7 worm cellular contexts compared by ENCODE assay signal in the genomic region with DNA sequence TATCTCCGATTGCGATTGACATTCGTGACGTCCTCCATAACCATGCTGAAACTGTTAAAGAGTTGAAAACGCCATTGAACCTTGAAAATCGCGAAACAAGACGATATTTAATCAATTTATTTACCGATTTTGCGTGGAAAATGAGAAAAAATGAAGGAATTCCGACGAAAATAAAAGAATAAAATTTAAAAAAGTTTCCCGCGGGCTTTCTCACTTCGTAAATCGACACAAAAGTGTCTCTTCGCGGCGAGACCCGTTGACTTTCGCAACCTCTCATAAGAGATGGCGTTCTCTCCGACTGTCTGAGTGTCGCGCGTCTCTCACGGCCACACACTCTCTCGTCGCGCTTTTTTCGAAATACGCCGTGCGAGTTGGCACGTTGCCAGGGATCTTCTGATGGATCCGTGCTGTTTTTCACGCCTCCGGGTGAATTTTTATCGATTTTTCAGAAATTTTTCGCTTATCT.
TF ChIP-seq lines count a peak whose summit lies in the region.

A gene (minus strand): TSS at position 51 of the 466 bp plus-strand sequence.

TF ChIP-seq in whole organism, L1 larva, 84 proteins besides CTCF, POLR2A, EP300 and RAD21 (continued from another document and continues in another):
- peak; percentile 96 for TF ChIP-seq nhr-90 (tag; optimal IDR thresholded peaks at IDR 0.05; lab: Kevin White, UChicago; ENCODE audit: poor library complexity)
- TF ChIP-seq nhr-11 (tag; optimal IDR thresholded peaks at IDR 0.05; lab: Kevin White, UChicago): peak; percentile 91
- no peak for TF ChIP-seq hlh-17 (GFP tag; optimal IDR thresholded peaks at IDR 0.05; lab: Kevin White, UChicago; ENCODE audit: borderline replicate concordance)
- TF ChIP-seq ceh-88 (GFP tag; IDR thresholded peaks at IDR 0.05; lab: Robert Waterston, UW): peak; percentile 86; the same call in 1 of the 2 replicates
- no peak for TF ChIP-seq nhr-84 (tag; optimal IDR thresholded peaks at IDR 0.05; lab: Kevin White, UChicago)
- peak; percentile 93 for TF ChIP-seq skn-1 (tag; optimal IDR thresholded peaks at IDR 0.05; lab: Kevin White, UChicago)
- TF ChIP-seq nhr-47 (tag; optimal IDR thresholded peaks at IDR 0.05; lab: Kevin White, UChicago): peak; percentile 98
- TF ChIP-seq tbx-2 (tag; optimal IDR thresholded peaks at IDR 0.05; lab: Kevin White, UChicago): peak; percentile 97
- TF ChIP-seq efl-3 (GFP tag; optimal IDR thresholded peaks at IDR 0.05; lab: Kevin White, UChicago): peak; percentile 54
- peak; percentile 57 for TF ChIP-seq pag-3 (tag; optimal IDR thresholded peaks at IDR 0.05; lab: Kevin White, UChicago; ENCODE audit: borderline replicate concordance, insufficient read depth)
- TF ChIP-seq ceh-82 (tag; optimal IDR thresholded peaks at IDR 0.05; lab: Kevin White, UChicago): peak; percentile 95 to 97 (median 96)
- no peak for TF ChIP-seq ces-1 (GFP tag; optimal IDR thresholded peaks at IDR 0.05; lab: Kevin White, UChicago)
- TF ChIP-seq zip-4 (GFP tag; optimal IDR thresholded peaks at IDR 0.05; lab: Kevin White, UChicago): peak; percentile 99
- peak; percentile 97 for TF ChIP-seq swsn-7 (tag; optimal IDR thresholded peaks at IDR 0.05; lab: Kevin White, UChicago)
- TF ChIP-seq zag-1 (tag; optimal IDR thresholded peaks at IDR 0.05; lab: Kevin White, UChicago): no peak
- TF ChIP-seq ceh-8 (GFP tag; optimal IDR thresholded peaks at IDR 0.05; lab: Kevin White, UChicago): peak; percentile 88

TF ChIP-seq in whole organism, L2 larva, 48 proteins besides CTCF, POLR2A, EP300 and RAD21 (continued from another document and continues in another):
- TF ChIP-seq nhr-10 (tag; optimal IDR thresholded peaks at IDR 0.05; lab: Kevin White, UChicago) (peak; percentile 15), sma-3 (GFP tag; optimal IDR thresholded peaks at IDR 0.05; lab: Kevin White, UChicago) (peak; percentile 98), mbf-1 (tag; optimal IDR thresholded peaks at IDR 0.05; lab: Kevin White, UChicago) (no peak), R02D3.7 (tag; optimal IDR thresholded peaks at IDR 0.05; lab: Kevin White, UChicago) (peak; percentile 99), fos-1 (tag; optimal IDR thresholded peaks at IDR 0.05; lab: Kevin White, UChicago) (peak; percentile 82), dmd-4 (tag; optimal IDR thresholded peaks at IDR 0.05; lab: Kevin White, UChicago) (no peak), F13H6.1 (tag; optimal IDR thresholded peaks at IDR 0.05; lab: Kevin White, UChicago) (peak; percentile 94), nhr-12 (tag; optimal IDR thresholded peaks at IDR 0.05; lab: Kevin White, UChicago) (peak; percentile 35), ZK546.5 (tag; optimal IDR thresholded peaks at IDR 0.05; lab: Kevin White, UChicago) (peak; percentile 80), peb-1 (tag; optimal IDR thresholded peaks at IDR 0.05; lab: Kevin White, UChicago) (no peak), elt-3 (tag; optimal IDR thresholded peaks at IDR 0.05; lab: Kevin White, UChicago) (no peak), aly-2 (tag; optimal IDR thresholded peaks at IDR 0.05; lab: Kevin White, UChicago) (no peak), nhr-237 (tag; optimal IDR thresholded peaks at IDR 0.05; lab: Kevin White, UChicago) (peak; percentile 53), nhr-129 (tag; optimal IDR thresholded peaks at IDR 0.05; lab: Kevin White, UChicago) (peak; percentile 80), nhr-25 (tag; optimal IDR thresholded peaks at IDR 0.05; lab: Kevin White, UChicago) (peak; percentile 97), lin-39 (tag; optimal IDR thresholded peaks at IDR 0.05; lab: Kevin White, UChicago) (no peak), lin-11 (tag; optimal IDR thresholded peaks at IDR 0.05; lab: Kevin White, UChicago) (peak; percentile 92), ztf-1 (GFP tag; conservative IDR thresholded peaks at IDR 0.05; lab: Robert Waterston, UW) (no peak), snpc-4 (tag; optimal IDR thresholded peaks at IDR 0.05; lab: Kevin White, UChicago) (peak; percentile 77)

TF ChIP-seq in whole organism, L3 larva, 47 proteins besides CTCF, POLR2A, EP300 and RAD21 (continued from another document and continues in another):
- TF ChIP-seq elt-3 (tag; optimal IDR thresholded peaks at IDR 0.05; lab: Kevin White, UChicago) (no peak), nhr-12 (tag; optimal IDR thresholded peaks at IDR 0.05; lab: Kevin White, UChicago) (no peak), eor-1 (tag; optimal IDR thresholded peaks at IDR 0.05; lab: Kevin White, UChicago) (no peak), fos-1 (tag; optimal IDR thresholded peaks at IDR 0.05; lab: Kevin White, UChicago) (peak; percentile 39), hmg-11 (tag; optimal IDR thresholded peaks at IDR 0.05; lab: Kevin White, UChicago) (peak; percentile 90), ztf-4 (tag; optimal IDR thresholded peaks at IDR 0.05; lab: Kevin White, UChicago) (peak; percentile 54), aly-2 (tag; optimal IDR thresholded peaks at IDR 0.05; lab: Kevin White, UChicago) (no peak), unc-39 (tag; optimal IDR thresholded peaks at IDR 0.05; lab: Kevin White, UChicago) (no peak), mdl-1 (tag; optimal IDR thresholded peaks at IDR 0.05; lab: Kevin White, UChicago) (peak; percentile 46), R02D3.7 (tag; optimal IDR thresholded peaks at IDR 0.05; lab: Kevin White, UChicago) (peak; percentile 100), nhr-67 (tag; optimal IDR thresholded peaks at IDR 0.05; lab: Kevin White, UChicago) (no peak), egl-5 (tag; optimal IDR thresholded peaks at IDR 0.05; lab: Kevin White, UChicago) (peak; percentile 83), ama-1 (optimal IDR thresholded peaks at IDR 0.05; lab: Kevin White, UChicago) (peak; percentile 83), nhr-28 (tag; optimal IDR thresholded peaks at IDR 0.05; lab: Kevin White, UChicago) (no peak), mml-1 (tag; optimal IDR thresholded peaks at IDR 0.05; lab: Kevin White, UChicago) (no peak), lin-15B (tag; optimal IDR thresholded peaks at IDR 0.05; lab: Kevin White, UChicago) (peak; percentile 98), pqm-1 (tag; optimal IDR thresholded peaks at IDR 0.05; lab: Kevin White, UChicago) (peak; percentile 72), daf-12 (tag; optimal IDR thresholded peaks at IDR 0.05; lab: Kevin White, UChicago) (peak; percentile 56), egl-27 (tag; optimal IDR thresholded peaks at IDR 0.05; lab: Kevin White, UChicago) (peak; percentile 68)

TF ChIP-seq in whole organism, L4 larva, 104 proteins besides CTCF, POLR2A, EP300 and RAD21 (continued from another document and continues in another):
- peak; percentile 82 for TF ChIP-seq vab-7 (GFP tag; IDR thresholded peaks at IDR 0.05; lab: Robert Waterston, UW)
- peak; percentile 89 for TF ChIP-seq nhr-25 (tag; optimal IDR thresholded peaks at IDR 0.05; lab: Kevin White, UChicago; ENCODE audit: borderline replicate concordance, insufficient read depth)
- TF ChIP-seq php-3 (GFP tag; IDR thresholded peaks at IDR 0.05; lab: Robert Waterston, UW): peak; percentile 64
- TF ChIP-seq T20F7.1 (GFP tag; optimal IDR thresholded peaks at IDR 0.05; lab: Kevin White, UChicago): no peak
- no peak for TF ChIP-seq unc-39 (tag; optimal IDR thresholded peaks at IDR 0.05; lab: Kevin White, UChicago)
- no peak for TF ChIP-seq zag-1 (tag; optimal IDR thresholded peaks at IDR 0.05; lab: Kevin White, UChicago)
- peak; percentile 94 for TF ChIP-seq lin-38 (GFP tag; IDR thresholded peaks at IDR 0.05; lab: Robert Waterston, UW)
- TF ChIP-seq F26F4.8 (GFP tag; conservative IDR thresholded peaks at IDR 0.05; lab: Robert Waterston, UW): no peak
- TF ChIP-seq daf-16 (GFP tag; optimal IDR thresholded peaks at IDR 0.05; lab: Kevin White, UChicago): peak in 1 of 2 experiments; percentile 92
- TF ChIP-seq daf-16 (tag; optimal IDR thresholded peaks at IDR 0.05; lab: Kevin White, UChicago): peak; percentile 66
- peak; percentile 73; the same call in 1 of the 2 replicates for TF ChIP-seq nhr-41 (GFP tag; IDR thresholded peaks at IDR 0.05; lab: Robert Waterston, UW)
- no peak for TF ChIP-seq dmd-8 (GFP tag; IDR thresholded peaks at IDR 0.05; lab: Robert Waterston, UW)
- TF ChIP-seq jun-1 (tag; optimal IDR thresholded peaks at IDR 0.05; lab: Kevin White, UChicago): peak; percentile 57
- peak; percentile 93 for TF ChIP-seq egl-43 (GFP tag; IDR thresholded peaks at IDR 0.05; lab: Robert Waterston, UW)
- TF ChIP-seq snpc-1.2 (GFP tag; IDR thresholded peaks at IDR 0.05; lab: Robert Waterston, UW): 0 out of 2 replicates have a peak, but pooled peaks have one; percentile 26
- TF ChIP-seq ces-1 (GFP tag; optimal IDR thresholded peaks at IDR 0.05; lab: Kevin White, UChicago): no peak
- TF ChIP-seq ZK337.2 (GFP tag; IDR thresholded peaks at IDR 0.05; lab: Robert Waterston, UW): no peak
- no peak for TF ChIP-seq lim-7 (GFP tag; IDR thresholded peaks at IDR 0.05; lab: Robert Waterston, UW)
- peak; percentile 94 for TF ChIP-seq arid-1 (GFP tag; conservative IDR thresholded peaks at IDR 0.05; lab: Robert Waterston, UW)

TF ChIP-seq in whole organism, late embryonic, 69 proteins besides CTCF, POLR2A, EP300 and RAD21 (continued from another document):
- peak; percentile 4 for TF ChIP-seq hlh-30 (tag; optimal IDR thresholded peaks at IDR 0.05; lab: Kevin White, UChicago; ENCODE audit: insufficient read depth)
- peak; percentile 66 for TF ChIP-seq unc-42 (tag; optimal IDR thresholded peaks at IDR 0.05; lab: Kevin White, UChicago)
- no peak for TF ChIP-seq ref-2 (tag; optimal IDR thresholded peaks at IDR 0.05; lab: Kevin White, UChicago)
- TF ChIP-seq rnt-1 (tag; optimal IDR thresholded peaks at IDR 0.05; lab: Kevin White, UChicago): peak; percentile 26
- peak; percentile 66 for TF ChIP-seq dve-1 (tag; optimal IDR thresholded peaks at IDR 0.05; lab: Kevin White, UChicago)
- TF ChIP-seq pax-1 (tag; optimal IDR thresholded peaks at IDR 0.05; lab: Kevin White, UChicago): peak; percentile 75
- no peak for TF ChIP-seq pag-3 (tag; optimal IDR thresholded peaks at IDR 0.05; lab: Kevin White, UChicago; ENCODE audit: borderline replicate concordance)
- peak; percentile 55 for TF ChIP-seq unc-55 (GFP tag; optimal IDR thresholded peaks at IDR 0.05; lab: Kevin White, UChicago)
- peak; percentile 36 for TF ChIP-seq Y22D7AL.16 (tag; optimal IDR thresholded peaks at IDR 0.05; lab: Kevin White, UChicago)
- peak; percentile 8 for TF ChIP-seq ets-4 (tag; optimal IDR thresholded peaks at IDR 0.05; lab: Kevin White, UChicago)
- no peak for TF ChIP-seq unc-86 (tag; optimal IDR thresholded peaks at IDR 0.05; lab: Kevin White, UChicago)

TF ChIP-seq in whole organism, mixed stage, embryonic, 35 proteins besides CTCF, POLR2A, EP300 and RAD21 (continued from another document):
- TF ChIP-seq elt-1 (tag; optimal IDR thresholded peaks at IDR 0.05; lab: Kevin White, UChicago; ENCODE audit: borderline replicate concordance, insufficient read depth) (peak; percentile 13), nhr-28 (tag; optimal IDR thresholded peaks at IDR 0.05; lab: Kevin White, UChicago) (no peak), pha-4 (tag; optimal IDR thresholded peaks at IDR 0.05; lab: Kevin White, UChicago) (peak; percentile 76), sptf-1 (tag; optimal IDR thresholded peaks at IDR 0.05; lab: Kevin White, UChicago) (peak; percentile 23), tbx-8 (GFP tag; optimal IDR thresholded peaks at IDR 0.05; lab: Kevin White, UChicago) (peak; percentile 27), ham-2 (GFP tag; optimal IDR thresholded peaks at IDR 0.05; lab: Kevin White, UChicago) (peak; percentile 8), sem-2 (GFP tag; optimal IDR thresholded peaks at IDR 0.05; lab: Kevin White, UChicago) (no peak), ceh-39 (tag; optimal IDR thresholded peaks at IDR 0.05; lab: Kevin White, UChicago) (peak; percentile 45)

TF ChIP-seq in whole organism, young adult, 124 proteins besides CTCF, POLR2A, EP300 and RAD21 (continued from another document and continues in another):
- TF ChIP-seq pha-4 (tag; optimal IDR thresholded peaks at IDR 0.05; lab: Kevin White, UChicago) (peak; percentile 76), T07F8.4 (tag; optimal IDR thresholded peaks at IDR 0.05; lab: Kevin White, UChicago) (no peak), tlf-1 (GFP tag; optimal IDR thresholded peaks at IDR 0.05; lab: Kevin White, UChicago) (peak; percentile 96), nhr-90 (tag; optimal IDR thresholded peaks at IDR 0.05; lab: Kevin White, UChicago) (no peak), mes-4 (tag; optimal IDR thresholded peaks at IDR 0.05; lab: Kevin White, UChicago) (no peak), B0035.1 (tag; optimal IDR thresholded peaks at IDR 0.05; lab: Kevin White, UChicago) (peak; percentile 68), rpc-1 (optimal IDR thresholded peaks at IDR 0.05; lab: Kevin White, UChicago) (no peak), rpc-1 (tag; optimal IDR thresholded peaks at IDR 0.05; lab: Kevin White, UChicago) (no peak), madf-6 (GFP tag; IDR thresholded peaks at IDR 0.05; lab: Robert Waterston, UW) (peak; percentile 96), hrde-1 (tag; optimal IDR thresholded peaks at IDR 0.05; lab: Kevin White, UChicago; ENCODE audit: borderline replicate concordance) (peak; percentile 73), lin-40 (tag; optimal IDR thresholded peaks at IDR 0.05; lab: Kevin White, UChicago) (peak; percentile 97), ceh-79 (tag; optimal IDR thresholded peaks at IDR 0.05; lab: Kevin White, UChicago) (no peak), ccch-3 (GFP tag; optimal IDR thresholded peaks at IDR 0.05; lab: Kevin White, UChicago) (no peak), dpff-1 (tag; optimal IDR thresholded peaks at IDR 0.05; lab: Kevin White, UChicago) (no peak), sptf-2 (GFP tag; optimal IDR thresholded peaks at IDR 0.05; lab: Kevin White, UChicago) (no peak), nhr-120 (GFP tag; IDR thresholded peaks at IDR 0.05; lab: Robert Waterston, UW) (no peak), nfya-1 (tag; optimal IDR thresholded peaks at IDR 0.05; lab: Kevin White, UChicago; ENCODE audit: borderline replicate concordance, insufficient read depth) (no peak), B0019.2 (GFP tag; conservative IDR thresholded peaks at IDR 0.05; lab: Robert Waterston, UW) (peak; percentile 97), ceh-91 (GFP tag; IDR thresholded peaks at IDR 0.05; lab: Robert Waterston, UW) (peak; percentile 93), F52B5.7 (tag; optimal IDR thresholded peaks at IDR 0.05; lab: Kevin White, UChicago) (no peak), B0261.1 (tag; optimal IDR thresholded peaks at IDR 0.05; lab: Kevin White, UChicago) (peak; percentile 4), ceh-58 (GFP tag; IDR thresholded peaks at IDR 0.05; lab: Robert Waterston, UW) (no peak), lin-54 (GFP tag; optimal IDR thresholded peaks at IDR 0.05; lab: Kevin White, UChicago) (peak; percentile 96), hmg-20 (GFP tag; IDR thresholded peaks at IDR 0.05; lab: Robert Waterston, UW) (0 out of 2 replicates have a peak, but pooled peaks have one; percentile 50), ceh-40 (GFP tag; IDR thresholded peaks at IDR 0.05; lab: Robert Waterston, UW) (no peak), nhr-179 (tag; optimal IDR thresholded peaks at IDR 0.05; lab: Kevin White, UChicago) (no peak), xnd-1 (tag; optimal IDR thresholded peaks at IDR 0.05; lab: Kevin White, UChicago) (peak; percentile 82), cebp-1 (GFP tag; IDR thresholded peaks at IDR 0.05; lab: Robert Waterston, UW) (peak; percentile 98), cebp-1 (tag; optimal IDR thresholded peaks at IDR 0.05; lab: Kevin White, UChicago) (peak; percentile 100), let-526 (GFP tag; IDR thresholded peaks at IDR 0.05; lab: Robert Waterston, UW) (0 out of 2 replicates have a peak, but pooled peaks have one; percentile 65), zim-3 (tag; optimal IDR thresholded peaks at IDR 0.05; lab: Kevin White, UChicago) (peak; percentile 16), attf-6 (GFP tag; IDR thresholded peaks at IDR 0.05; lab: Robert Waterston, UW) (peak; percentile 83), lir-1 (GFP tag; conservative IDR thresholded peaks at IDR 0.05; lab: Robert Waterston, UW) (peak; percentile 89), F55B11.4 (tag; optimal IDR thresholded peaks at IDR 0.05; lab: Kevin White, UChicago; ENCODE audit: borderline replicate concordance, insufficient read depth) (no peak), F23B12.7 (tag; optimal IDR thresholded peaks at IDR 0.05; lab: Kevin White, UChicago; ENCODE audit: insufficient read depth) (peak; percentile 63), F57C9.4 (tag; optimal IDR thresholded peaks at IDR 0.05; lab: Kevin White, UChicago) (no peak), lin-26 (GFP tag; IDR thresholded peaks at IDR 0.05; lab: Robert Waterston, UW) (0 out of 2 replicates have a peak, but pooled peaks have one; percentile 43), mel-28 (tag; optimal IDR thresholded peaks at IDR 0.05; lab: Kevin White, UChicago; ENCODE audit: borderline replicate concordance) (peak; percentile 49), Y53G8AR.9 (GFP tag; conservative IDR thresholded peaks at IDR 0.05; lab: Robert Waterston, UW) (peak; percentile 96), unc-130 (GFP tag; optimal IDR thresholded peaks at IDR 0.05; lab: Kevin White, UChicago) (peak; percentile 77)
